Worm (Caenorhabditis elegans) whole organism, L4/young adult: Measurements from ENCODE around the gene C14A11.2.

Source experiments
- W03F9.2 ChIP-seq: fragments of 150-350 bp; optimal IDR thresholded peaks from 2 replicates; lab custom pipeline; 2014; ENCODE audit warnings: missing biosample characterization, missing genetic modification characterization
- dao-5 ChIP-seq: sonication (generic microtip); optimal IDR thresholded peaks from 2 replicates; lab custom pipeline; 2016; ENCODE audit warnings: missing genotype, missing genetic modification characterization, moderate library complexity, missing compliant biosample characterization
- him-1 ChIP-seq: sonication (generic microtip); optimal IDR thresholded peaks from 2 replicates; lab custom pipeline; 2016; ENCODE audit warnings: missing genotype, missing genetic modification reagents, missing genetic modification characterization, missing compliant biosample characterization

- TF ChIP-seq W03F9.2 (tag; lab: Kevin White, UChicago) (no peak), dao-5 (tag; lab: Kevin White, UChicago) (no peak), him-1 (tag; lab: Kevin White, UChicago) (no peak)
These were observed 16.0 kb downstream of the C14A11.2 start for ce11 chrX:2818899-2819298.
